Fruit fly (Drosophila melanogaster): ENCODE measurements around the gene CG6766.

- TF ChIP-seq CG11294 (GFP tag; IDR thresholded peaks at IDR 0.05) = no peak
- TF ChIP-seq fd85E (GFP tag; optimal IDR thresholded peaks at IDR 0.05) = no peak
- TF ChIP-seq Sox14 (GFP tag; optimal IDR thresholded peaks at IDR 0.05) = no peak
These were observed 45.2 kb upstream of the CG6766 start, which contains the start of gene prd for dm6 chr2L:12085619-12086171.
